Fruit fly (Drosophila melanogaster) whole organism, embryonic: ENCODE results near the gene Gpdh1.

Experiments used
- Adf1 ChIP-seq: fragments of 200-800 bp; sonication (Bioruptor generic); IDR thresholded peaks from 2 replicates; pipeline ENCODE4 v1.3.6; 2022; ENCODE audit warnings: missing biosample characterization, missing genetic modification characterization
- Antp ChIP-seq: fragments of 200-800 bp; sonication (Bioruptor generic); optimal IDR thresholded peaks from 3 replicates; lab custom pipeline; 2016; ENCODE audit warnings: missing biosample characterization, missing genetic modification characterization
- Atf-2 ChIP-seq: fragments of 200-800 bp; sonication (Bioruptor generic); optimal IDR thresholded peaks from 2 replicates; lab custom pipeline; 2016; ENCODE audit warnings: missing biosample characterization, missing genetic modification characterization
- CG10209 ChIP-seq: fragments of 200-800 bp; sonication (Bioruptor generic); optimal IDR thresholded peaks from 3 replicates; lab custom pipeline; 2017; ENCODE audit warnings: missing biosample characterization, mild to moderate bottlenecking, missing genetic modification characterization, missing genetic modification reagents
- CG10565 ChIP-seq: fragments of 200-800 bp; sonication (Bioruptor generic); optimal IDR thresholded peaks from 3 replicates; lab custom pipeline; 2016; ENCODE audit warnings: missing biosample characterization, mild to moderate bottlenecking, missing genetic modification characterization
- CG11560 ChIP-seq: fragments of 200-800 bp; sonication (Bioruptor generic); IDR thresholded peaks from 3 replicates; pipeline ENCODE4 v1.3.6; 2022; ENCODE audit warnings: missing biosample characterization, missing genetic modification characterization
- CG11723 ChIP-seq: fragments of 200-800 bp; sonication (Bioruptor generic); optimal IDR thresholded peaks from 2 replicates; lab custom pipeline; 2017; ENCODE audit warnings: missing biosample characterization, mild to moderate bottlenecking, missing genetic modification characterization
- CG12391 ChIP-seq: fragments of 200-800 bp; sonication (Bioruptor generic); optimal IDR thresholded peaks from 3 replicates; lab custom pipeline; 2018; ENCODE audit warnings: missing biosample characterization, mild to moderate bottlenecking, missing genetic modification characterization, moderate library complexity
- CG14667 ChIP-seq: fragments of 200-800 bp; sonication (Bioruptor generic); IDR thresholded peaks from 2 replicates; pipeline ENCODE4 v1.3.6; 2022; ENCODE audit warnings: missing biosample characterization, missing genetic modification characterization
- CG15269 ChIP-seq: fragments of 200-800 bp; sonication (Bioruptor generic); optimal IDR thresholded peaks from 2 replicates; lab custom pipeline; 2018; ENCODE audit warnings: missing biosample characterization, mild to moderate bottlenecking, missing genetic modification characterization, moderate library complexity
- CG15696 ChIP-seq: fragments of 200-800 bp; sonication (Bioruptor generic); optimal IDR thresholded peaks from 2 replicates; lab custom pipeline; 2019; ENCODE audit warnings: missing biosample characterization, mild to moderate bottlenecking, missing genetic modification characterization, moderate library complexity
- CG17912 ChIP-seq: fragments of 200-800 bp; sonication (Bioruptor generic); optimal IDR thresholded peaks from 2 replicates; lab custom pipeline; 2018; ENCODE audit warnings: missing biosample characterization, mild to moderate bottlenecking, missing genetic modification characterization
- CG18476 ChIP-seq: fragments of 200-800 bp; sonication (Bioruptor generic); optimal IDR thresholded peaks from 2 replicates; lab custom pipeline; 2016; ENCODE audit warnings: missing biosample characterization, mild to moderate bottlenecking, missing genetic modification characterization
- CG18764 ChIP-seq: fragments of 200-800 bp; sonication (Bioruptor generic); optimal IDR thresholded peaks from 3 replicates; lab custom pipeline; 2016; ENCODE audit warnings: missing biosample characterization, missing genetic modification characterization
- CG2712 ChIP-seq: fragments of 200-800 bp; optimal IDR thresholded peaks from 3 replicates; lab custom pipeline; 2019; ENCODE audit warnings: missing biosample characterization, mild to moderate bottlenecking, missing genetic modification characterization, moderate library complexity
- CG3163 ChIP-seq: fragments of 200-800 bp; sonication (Bioruptor generic); optimal IDR thresholded peaks from 3 replicates; lab custom pipeline; 2016; ENCODE audit warnings: missing biosample characterization, missing genetic modification characterization
- CG3995 ChIP-seq: fragments of 200-800 bp; sonication (Bioruptor generic); optimal IDR thresholded peaks from 3 replicates; lab custom pipeline; 2016; ENCODE audit warnings: missing biosample characterization, missing genetic modification characterization
- CG4328 ChIP-seq: fragments of 200-800 bp; sonication (Bioruptor generic); optimal IDR thresholded peaks from 3 replicates; lab custom pipeline; 2017; ENCODE audit warnings: missing biosample characterization, missing genetic modification reagents, missing genetic modification characterization
- CG43689 ChIP-seq: fragments of 200-800 bp; sonication (Bioruptor generic); IDR thresholded peaks from 2 replicates; pipeline ENCODE4 v1.3.6; 2022; ENCODE audit warnings: missing biosample characterization, missing genetic modification characterization
- CG4707 ChIP-seq: fragments of 200-800 bp; sonication (Bioruptor generic); optimal IDR thresholded peaks from 2 replicates; lab custom pipeline; 2018; ENCODE audit warnings: missing biosample characterization, mild to moderate bottlenecking, missing genetic modification characterization, moderate library complexity
- CG5180 ChIP-seq: fragments of 200-800 bp; sonication (Bioruptor generic); optimal IDR thresholded peaks from 3 replicates; lab custom pipeline; 2017; ENCODE audit warnings: missing biosample characterization, missing genetic modification characterization, mild to moderate bottlenecking, moderate library complexity, missing genetic modification reagents
- CG7357 ChIP-seq: fragments of 200-800 bp; sonication (Bioruptor generic); IDR thresholded peaks from 3 replicates; pipeline ENCODE4 v1.3.6; 2022; ENCODE audit warnings: missing biosample characterization, missing genetic modification characterization
- CTCF ChIP-seq: fragments of 200-800 bp; sonication (Bioruptor generic); optimal IDR thresholded peaks from 2 replicates; lab custom pipeline; 2017; ENCODE audit warnings: missing biosample characterization, mild to moderate bottlenecking, missing genetic modification characterization, moderate library complexity
- Dek ChIP-seq: fragments of 200-800 bp; sonication (Bioruptor generic); optimal IDR thresholded peaks from 3 replicates; lab custom pipeline; 2019; ENCODE audit warnings: missing biosample characterization, mild to moderate bottlenecking, missing genetic modification characterization, moderate library complexity
- Doc2 ChIP-seq: fragments of 200-800 bp; sonication (Bioruptor generic); IDR thresholded peaks from 2 replicates; pipeline ENCODE4 v1.3.6; 2022; ENCODE audit warnings: missing biosample characterization, missing genetic modification characterization
- ERR ChIP-seq: fragments of 200-800 bp; sonication (Bioruptor generic); optimal IDR thresholded peaks from 2 replicates; lab custom pipeline; 2016; ENCODE audit warnings: missing biosample characterization, missing genetic modification characterization
- Ets65A ChIP-seq: fragments of 200-800 bp; sonication (Bioruptor generic); peaks from one replicate; lab custom pipeline; 2016; ENCODE audit warnings: missing biosample characterization, missing genetic modification characterization
- H15 ChIP-seq: fragments of 200-800 bp; sonication (Bioruptor generic); IDR thresholded peaks from 3 replicates; pipeline ENCODE4 v1.3.6; 2022; ENCODE audit warnings: missing biosample characterization, missing genetic modification characterization
- Hsf ChIP-seq: fragments of 200-800 bp; sonication (Bioruptor generic); optimal IDR thresholded peaks from 3 replicates; lab custom pipeline; 2016; ENCODE audit warnings: missing biosample characterization, missing genetic modification characterization
- NC2β ChIP-seq: fragments of 200-800 bp; sonication (Bioruptor generic); optimal IDR thresholded peaks from 2 replicates; lab custom pipeline; 2016; ENCODE audit warnings: missing biosample characterization, missing genetic modification characterization
- NFAT ChIP-seq: fragments of 200-800 bp; sonication (Bioruptor generic); IDR thresholded peaks from 2 replicates; pipeline ENCODE4 v1.3.6; 2022; ENCODE audit warnings: missing biosample characterization, missing genetic modification characterization
- Sin3A ChIP-seq: fragments of >200 bp; optimal IDR thresholded peaks from 2 replicates; lab custom pipeline; 2018
- Vsx1 ChIP-seq: fragments of 200-800 bp; sonication (Bioruptor generic); optimal IDR thresholded peaks from 2 replicates; lab custom pipeline; 2017; ENCODE audit warnings: missing biosample characterization, mild to moderate bottlenecking, missing genetic modification characterization, missing genetic modification reagents
- crol ChIP-seq: fragments of 200-800 bp; sonication (Bioruptor generic); IDR thresholded peaks from 2 replicates; pipeline ENCODE4 v1.3.6; 2022; ENCODE audit warnings: missing biosample characterization, missing genetic modification characterization
- da ChIP-seq: fragments of 200-800 bp; sonication (Bioruptor generic); optimal IDR thresholded peaks from 2 replicates; lab custom pipeline; 2016; ENCODE audit warnings: missing biosample characterization, missing genetic modification characterization
- dm ChIP-seq: fragments of 200-800 bp; sonication (Bioruptor generic); optimal IDR thresholded peaks from 3 replicates; lab custom pipeline; 2016; ENCODE audit warnings: missing biosample characterization, missing genetic modification characterization
- dmrt11E ChIP-seq: fragments of 200-800 bp; sonication (Bioruptor generic); optimal IDR thresholded peaks from 3 replicates; lab custom pipeline; 2018; ENCODE audit warnings: missing biosample characterization, mild to moderate bottlenecking, missing genetic modification characterization, moderate library complexity
- dysf ChIP-seq: fragments of 200-800 bp; sonication (Bioruptor generic); IDR thresholded peaks from 3 replicates; pipeline ENCODE4 v1.3.6; 2022; ENCODE audit warnings: missing biosample characterization, missing genetic modification characterization
- fd64A ChIP-seq: fragments of 200-800 bp; sonication (Bioruptor generic); optimal IDR thresholded peaks from 3 replicates; lab custom pipeline; 2018; ENCODE audit warnings: missing biosample characterization, mild to moderate bottlenecking, missing genetic modification characterization
- gfzf ChIP-seq: fragments of 200-800 bp; sonication (Bioruptor generic); optimal IDR thresholded peaks from 2 replicates; lab custom pipeline; 2016; ENCODE audit warnings: missing biosample characterization, mild to moderate bottlenecking, missing genetic modification characterization, moderate library complexity
- hb ChIP-seq: fragments of 200-800 bp; sonication (Bioruptor generic); IDR thresholded peaks from 3 replicates; pipeline ENCODE4 v1.3.6; 2022; ENCODE audit warnings: missing biosample characterization, missing genetic modification characterization; ENCODE audit not compliant: partially characterized antibody
- insv ChIP-seq, 2 experiments: fragments of 200-800 bp; sonication (Bioruptor generic); optimal IDR thresholded peaks; 3 replicates each; lab custom pipeline; 2016 to 2018; ENCODE audit warnings: missing biosample characterization in 2 of 2, missing genetic modification characterization in 2 of 2
- mirr ChIP-seq: fragments of 200-800 bp; sonication (Bioruptor generic); optimal IDR thresholded peaks from 3 replicates; lab custom pipeline; 2018; ENCODE audit warnings: missing biosample characterization, mild to moderate bottlenecking, missing genetic modification characterization
- otp ChIP-seq: fragments of 200-800 bp; sonication (Bioruptor generic); IDR thresholded peaks from 3 replicates; pipeline ENCODE4, ENCODE4 v1.3.6; 2022; ENCODE audit warnings: missing biosample characterization, missing genetic modification characterization
- pho ChIP-seq: fragments of 200-800 bp; sonication (Bioruptor generic); optimal IDR thresholded peaks from 2 replicates; lab custom pipeline; 2016; ENCODE audit warnings: missing biosample characterization, missing genetic modification characterization
- slbo ChIP-seq: fragments of 200-800 bp; sonication (Bioruptor generic); IDR thresholded peaks from 2 replicates; pipeline ENCODE4 v1.3.6; 2022; ENCODE audit warnings: missing biosample characterization, missing genetic modification characterization
- slou ChIP-seq: fragments of 200-800 bp; sonication (Bioruptor generic); optimal IDR thresholded peaks from 3 replicates; lab custom pipeline; 2016; ENCODE audit warnings: missing biosample characterization, missing genetic modification characterization
- sob ChIP-seq: fragments of 200-800 bp; sonication (Bioruptor generic); IDR thresholded peaks from 2 replicates; pipeline ENCODE4 v1.3.6; 2022; ENCODE audit warnings: missing biosample characterization, missing genetic modification characterization
- ssp ChIP-seq: fragments of 200-800 bp; sonication (Bioruptor generic); IDR thresholded peaks from 2 replicates; pipeline ENCODE4 v1.3.6; 2022; ENCODE audit warnings: missing biosample characterization, missing genetic modification characterization
- tio ChIP-seq: fragments of 200-800 bp; sonication (Bioruptor generic); optimal IDR thresholded peaks from 2 replicates; lab custom pipeline; 2017; ENCODE audit warnings: missing biosample characterization, missing genetic modification characterization, inconsistent platforms
- twi ChIP-seq: fragments of 200-800 bp; optimal IDR thresholded peaks from 2 replicates; lab custom pipeline; 2019; ENCODE audit warnings: missing biosample characterization, mild to moderate bottlenecking, missing genetic modification characterization, moderate library complexity
- zen2 ChIP-seq: fragments of 200-800 bp; sonication (Bioruptor generic); IDR thresholded peaks from 3 replicates; pipeline ENCODE4 v1.3.6; 2022; ENCODE audit warnings: missing biosample characterization, missing genetic modification characterization; ENCODE audit not compliant: partially characterized antibody
- zfh1 ChIP-seq: fragments of 200-800 bp; sonication (Bioruptor generic); IDR thresholded peaks from 3 replicates; pipeline ENCODE4 v1.3.6; 2022; ENCODE audit warnings: missing biosample characterization, missing genetic modification characterization

Gene Gpdh1

dm6 chr2L:5972005-5972404, 28.6 kb downstream of the Gpdh1 start (continued):
- no peak for TF ChIP-seq CG17912 (GFP tag; lab: Kevin White, UChicago)
- no peak for TF ChIP-seq Antp (GFP tag; lab: Kevin White, UChicago)
- TF ChIP-seq H15: peak; percentile 36; the same call in 1 of the 3 replicates
- no peak for TF ChIP-seq zen2 (GFP tag; lab: Robert Waterston, UW)
- 0 out of 3 replicates have a peak, but pooled peaks have one; percentile 31 for TF ChIP-seq CG11560 (tag; lab: Robert Waterston, UW)
- no peak for TF ChIP-seq hb (GFP tag; lab: Robert Waterston, UW)
- peak; percentile 70 for TF ChIP-seq zfh1 (GFP tag; lab: Robert Waterston, UW)
- no peak for TF ChIP-seq da (GFP tag; lab: Kevin White, UChicago)
- TF ChIP-seq Dek (tag; lab: Kevin White, UChicago): peak; percentile 12
- peak; percentile 12 for TF ChIP-seq CG18476
- peak; percentile 17 for TF ChIP-seq dmrt11E
- TF ChIP-seq Vsx1 (GFP tag; lab: Kevin White, UChicago): no peak
- TF ChIP-seq dm: no peak
- no peak for TF ChIP-seq Adf1 (GFP tag; lab: Robert Waterston, UW)
- TF ChIP-seq Sin3A (lab: Kevin White, UChicago): no peak
- no peak for TF ChIP-seq CG3995
- TF ChIP-seq twi (tag; lab: Kevin White, UChicago): no peak
- no peak for TF ChIP-seq ERR (GFP tag; lab: Kevin White, UChicago)
- TF ChIP-seq NFAT: no peak
- TF ChIP-seq CG10209 (GFP tag; lab: Kevin White, UChicago): peak; percentile 51
- TF ChIP-seq Hsf (GFP tag; lab: Kevin White, UChicago): peak; percentile 12
- TF ChIP-seq tio (GFP tag; lab: Kevin White, UChicago): no peak
- TF ChIP-seq Atf-2: no peak
- peak; percentile 37; the same call in 1 of the 2 replicates for TF ChIP-seq ssp (GFP tag; lab: Robert Waterston, UW)
- no peak for TF ChIP-seq CG43689
- no peak for TF ChIP-seq CTCF (GFP tag; lab: Kevin White, UChicago)
- no peak for TF ChIP-seq slou
- TF ChIP-seq otp (GFP tag; lab: Robert Waterston, UW): 0 out of 3 replicates have a peak, but pooled peaks have one; percentile 45
- TF ChIP-seq CG10565 (GFP tag; lab: Kevin White, UChicago): no peak
- TF ChIP-seq NC2β: no peak
- 0 out of 2 replicates have a peak, but pooled peaks have one; percentile 30 for TF ChIP-seq CG14667 (GFP tag; lab: Robert Waterston, UW)
- no peak for TF ChIP-seq CG5180 (GFP tag; lab: Kevin White, UChicago)
- peak; percentile 42 for TF ChIP-seq CG12391 (tag; lab: Kevin White, UChicago)
- TF ChIP-seq CG4328 (GFP tag; lab: Kevin White, UChicago): no peak
- no peak for TF ChIP-seq CG15696 (tag; lab: Kevin White, UChicago)
- TF ChIP-seq CG2712: peak; percentile 15
- TF ChIP-seq sob: peak; percentile 67
- TF ChIP-seq crol: no peak
- no peak for TF ChIP-seq gfzf
- no peak for TF ChIP-seq pho (GFP tag; lab: Kevin White, UChicago)
- TF ChIP-seq CG15269 (tag; lab: Kevin White, UChicago): peak; percentile 48
- TF ChIP-seq CG11723 (GFP tag; lab: Kevin White, UChicago): no peak
- peak; percentile 69; the same call in 2 of the 3 replicates for TF ChIP-seq dysf (GFP tag; lab: Robert Waterston, UW)
- no peak for TF ChIP-seq Ets65A (GFP tag; lab: Kevin White, UChicago)
- no peak for TF ChIP-seq CG18764 (GFP tag; lab: Kevin White, UChicago)
- no peak for TF ChIP-seq insv (GFP tag; optimal IDR thresholded peaks at IDR 0.05; lab: Kevin White, UChicago)
- TF ChIP-seq Doc2 (GFP tag; lab: Robert Waterston, UW): no peak; the same call in 1 of the 2 replicates
- TF ChIP-seq slbo (GFP tag; lab: Robert Waterston, UW): peak; percentile 72
- no peak for TF ChIP-seq CG4707 (GFP tag; lab: Kevin White, UChicago)
- TF ChIP-seq fd64A: no peak
- no peak for TF ChIP-seq mirr (GFP tag; lab: Kevin White, UChicago)
- no peak for TF ChIP-seq CG7357
- no peak for TF ChIP-seq CG3163 (GFP tag; lab: Kevin White, UChicago)
